Fruit fly (Drosophila melanogaster): ENCODE measurements around the gene CG9519.
A peak's percentile ranks its signal among the peaks of the same experiment; 100 is the strongest.

Gene CG9519

DNA sequence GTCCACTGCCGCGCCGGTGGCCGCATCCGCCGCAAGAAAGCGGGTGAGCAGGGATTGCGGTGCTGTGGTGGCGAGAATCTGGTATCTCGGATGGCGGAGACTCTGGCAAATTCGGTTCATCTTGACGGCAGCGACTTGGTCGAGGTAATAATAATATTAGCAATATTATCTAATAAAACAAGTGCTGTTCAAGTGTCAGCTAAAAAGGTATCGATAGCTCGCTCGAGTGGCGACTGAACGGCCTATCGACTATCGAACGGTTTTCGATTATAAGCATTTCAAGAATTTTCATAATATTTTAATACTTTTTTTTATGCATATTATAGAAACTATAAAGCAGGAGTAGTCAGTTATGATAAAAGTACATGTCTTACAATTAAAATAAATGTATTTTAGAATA, 18.2 kb downstream of the CG9519 start, which contains the start of gene Grx5 (continued):
- TF ChIP-seq MESR4 (GFP tag; optimal IDR thresholded peaks at IDR 0.05) (peak; percentile 73), mld (GFP tag; IDR thresholded peaks at IDR 0.05; ENCODE audit: partially characterized antibody) (peak; percentile 59; the same call in 1 of the 3 replicates), CG6791 (GFP tag; IDR thresholded peaks at IDR 0.05; ENCODE audit: partially characterized antibody) (peak; percentile 60; the same call in 2 of the 3 replicates), CG17612 (GFP tag; IDR thresholded peaks at IDR 0.05) (no peak), lmd (GFP tag; IDR thresholded peaks at IDR 0.05) (no peak), oc (tag; optimal IDR thresholded peaks at IDR 0.05) (no peak), CG13894 (tag; optimal IDR thresholded peaks at IDR 0.05) (no peak), vnd (GFP tag; IDR thresholded peaks at IDR 0.05; ENCODE audit: partially characterized antibody) (peak; percentile 57; the same call in 1 of the 3 replicates), grn (GFP tag; optimal IDR thresholded peaks at IDR 0.05) (no peak), CG11696 (GFP tag; IDR thresholded peaks at IDR 0.05) (no peak), sna (GFP tag; IDR thresholded peaks at IDR 0.05; ENCODE audit: partially characterized antibody) (0 out of 2 replicates have a peak, but pooled peaks have one; percentile 57), Dref (GFP tag; IDR thresholded peaks at IDR 0.05) (peak; percentile 70), Deaf1 (tag; optimal IDR thresholded peaks at IDR 0.05) (no peak), CG3726 (GFP tag; IDR thresholded peaks at IDR 0.05) (no peak), BEAF-32 (GFP tag; optimal IDR thresholded peaks at IDR 0.05) (peak; percentile 62), prd (optimal IDR thresholded peaks at IDR 0.05) (no peak), prd (GFP tag; IDR thresholded peaks at IDR 0.05) (no peak), CG7987 (GFP tag; optimal IDR thresholded peaks at IDR 0.05) (no peak), hbn (GFP tag; IDR thresholded peaks at IDR 0.05; ENCODE audit: partially characterized antibody) (peak; percentile 61), CG7963 (GFP tag; IDR thresholded peaks at IDR 0.05; ENCODE audit: partially characterized antibody) (peak; percentile 48; the same call in 1 of the 3 replicates), CG3281 (GFP tag; optimal IDR thresholded peaks at IDR 0.05) (no peak), E2f2 (GFP tag; IDR thresholded peaks at IDR 0.05) (0 out of 2 replicates have a peak, but pooled peaks have one; percentile 11), CG17359 (tag; optimal IDR thresholded peaks at IDR 0.05) (no peak), CG18262 (tag; optimal IDR thresholded peaks at IDR 0.05) (no peak), Doc3 (GFP tag; IDR thresholded peaks at IDR 0.05; ENCODE audit: partially characterized antibody) (peak; percentile 66; the same call in 2 of the 3 replicates), Hr51 (GFP tag; optimal IDR thresholded peaks at IDR 0.05) (no peak), dpn (GFP tag; optimal IDR thresholded peaks at IDR 0.05) (no peak), Spps (tag; optimal IDR thresholded peaks at IDR 0.05) (no peak), TFAM (GFP tag; optimal IDR thresholded peaks at IDR 0.05) (no peak), CG11085 (GFP tag; IDR thresholded peaks at IDR 0.05) (no peak), cato (GFP tag; optimal IDR thresholded peaks at IDR 0.05; ENCODE audit: borderline replicate concordance) (no peak), ato (GFP tag; IDR thresholded peaks at IDR 0.05; ENCODE audit: partially characterized antibody) (no peak), CG18764 (GFP tag; optimal IDR thresholded peaks at IDR 0.05) (no peak), Rx (GFP tag; IDR thresholded peaks at IDR 0.05) (no peak), CG5180 (GFP tag; optimal IDR thresholded peaks at IDR 0.05) (no peak), Asciz (GFP tag; optimal IDR thresholded peaks at IDR 0.05) (no peak), Opbp (GFP tag; IDR thresholded peaks at IDR 0.05; ENCODE audit: partially characterized antibody) (peak; percentile 61; the same call in 2 of the 3 replicates), Hr3 (GFP tag; optimal IDR thresholded peaks at IDR 0.05) (no peak), nerfin-2 (GFP tag; IDR thresholded peaks at IDR 0.05; ENCODE audit: partially characterized antibody) (peak; percentile 55; the same call in 1 of the 2 replicates), stwl (tag; optimal IDR thresholded peaks at IDR 0.05) (peak; percentile 2), Nf-YB (GFP tag; optimal IDR thresholded peaks at IDR 0.05) (no peak), Mad (GFP tag; optimal IDR thresholded peaks at IDR 0.05) (no peak), MTF-1 (GFP tag; optimal IDR thresholded peaks at IDR 0.05; ENCODE audit: borderline replicate concordance) (no peak), BtbVII (GFP tag; optimal IDR thresholded peaks at IDR 0.05) (no peak), HLH54F (GFP tag; optimal IDR thresholded peaks at IDR 0.05) (no peak), CG16813 (GFP tag; IDR thresholded peaks at IDR 0.05; ENCODE audit: partially characterized antibody) (peak; percentile 60), Scr (GFP tag; IDR thresholded peaks at IDR 0.05; ENCODE audit: partially characterized antibody) (peak; percentile 69), Hr78 (GFP tag; optimal IDR thresholded peaks at IDR 0.05) (no peak)

Data from whole organism, embryonic.